Worm (Caenorhabditis elegans) whole organism, late embryonic: ENCODE results near the gene mdt-11.
A peak's percentile ranks its signal among the peaks of the same experiment; 100 is the strongest.
"Not testable (repeated sequence)": the region's sequence is repeated elsewhere in the genome, so short reads cannot be mapped to it uniquely, and the experiment has no call there.

Experiments
- C08G9.2 ChIP-seq: sonication (generic microtip); optimal IDR thresholded peaks from 2 replicates; lab custom pipeline; 2016; ENCODE audit warnings: mild to moderate bottlenecking, missing genetic modification characterization, moderate library complexity, missing compliant biosample characterization
- C38D4.7 ChIP-seq: fragments of 200-800 bp; sonication (Bioruptor generic); optimal IDR thresholded peaks from 2 replicates; lab custom pipeline; 2018; ENCODE audit warnings: mild to moderate bottlenecking, missing genetic modification characterization, moderate library complexity, missing compliant biosample characterization
- K02D7.2 ChIP-seq: sonication (generic microtip); optimal IDR thresholded peaks from 2 replicates; lab custom pipeline; 2017; ENCODE audit warnings: mild to moderate bottlenecking, missing genetic modification characterization, missing compliant biosample characterization
- K09A11.1 ChIP-seq: sonication (generic microtip); optimal IDR thresholded peaks from 2 replicates; lab custom pipeline; 2017; ENCODE audit warnings: antibody characterized with exemption, mild to moderate bottlenecking, missing genetic modification characterization, missing compliant biosample characterization; ENCODE audit not compliant: insufficient read depth
- Y22D7AL.16 ChIP-seq: sonication (generic microtip); optimal IDR thresholded peaks from 2 replicates; lab custom pipeline; 2016; ENCODE audit warnings: missing genetic modification characterization, missing compliant biosample characterization
- ama-1 ChIP-seq: fragments of 150-350 bp; optimal IDR thresholded peaks from 2 replicates; lab custom pipeline; 2014
- ceh-14 ChIP-seq: sonication (generic microtip); optimal IDR thresholded peaks from 2 replicates; lab custom pipeline; 2016; ENCODE audit warnings: missing genotype, missing genetic modification characterization, missing compliant biosample characterization
- ceh-18 ChIP-seq: sonication (generic microtip); optimal IDR thresholded peaks from 2 replicates; lab custom pipeline; 2016; ENCODE audit warnings: missing genetic modification characterization, missing compliant biosample characterization
- ceh-19 ChIP-seq: fragments of 200-800 bp; sonication (Bioruptor generic); optimal IDR thresholded peaks from 2 replicates; lab custom pipeline; 2018; ENCODE audit warnings: mild to moderate bottlenecking, missing genetic modification characterization, missing compliant biosample characterization
- ceh-2 ChIP-seq: sonication (generic microtip); optimal IDR thresholded peaks from 2 replicates; lab custom pipeline; 2016; ENCODE audit warnings: missing genotype, missing genetic modification characterization, missing compliant biosample characterization
- ceh-22 ChIP-seq: sonication (generic microtip); optimal IDR thresholded peaks from 2 replicates; lab custom pipeline; 2017; ENCODE audit warnings: missing biosample characterization, missing genetic modification characterization
- ceh-30 ChIP-seq: fragments of 150-350 bp; optimal IDR thresholded peaks from 2 replicates; lab custom pipeline; 2014; ENCODE audit warnings: missing biosample characterization, missing genetic modification characterization
- ceh-34 ChIP-seq: sonication (generic microtip); optimal IDR thresholded peaks from 2 replicates; lab custom pipeline; 2016; ENCODE audit warnings: mild to moderate bottlenecking, missing genetic modification characterization, missing compliant biosample characterization
- ceh-6 ChIP-seq: fragments of 200-800 bp; sonication (Bioruptor generic); optimal IDR thresholded peaks from 2 replicates; lab custom pipeline; 2018; ENCODE audit warnings: mild to moderate bottlenecking, missing genetic modification characterization, missing compliant biosample characterization
- dmd-4 ChIP-seq: sonication (generic microtip); optimal IDR thresholded peaks from 2 replicates; lab custom pipeline; 2016; ENCODE audit warnings: borderline replicate concordance, missing genetic modification characterization, missing compliant biosample characterization
- elt-2 ChIP-seq: sonication (generic microtip); optimal IDR thresholded peaks from 2 replicates; lab custom pipeline; 2016; ENCODE audit warnings: missing genetic modification reagents, missing genetic modification characterization, missing compliant biosample characterization
- elt-4 ChIP-seq: sonication (generic microtip); optimal IDR thresholded peaks from 2 replicates; lab custom pipeline; 2016; ENCODE audit warnings: missing genetic modification characterization, missing compliant biosample characterization
- eyg-1 ChIP-seq: sonication (generic microtip); optimal IDR thresholded peaks from 2 replicates; lab custom pipeline; 2016; ENCODE audit warnings: missing genotype, missing genetic modification characterization, missing compliant biosample characterization
- fax-1 ChIP-seq: sonication (generic microtip); optimal IDR thresholded peaks from 2 replicates; lab custom pipeline; 2016; ENCODE audit warnings: missing genotype, missing genetic modification characterization, missing compliant biosample characterization
- fkh-10 ChIP-seq: fragments of 150-350 bp; optimal IDR thresholded peaks from 2 replicates; lab custom pipeline; 2014; ENCODE audit warnings: missing biosample characterization, missing genetic modification reagents, missing genetic modification characterization
- fkh-6 ChIP-seq: sonication (generic microtip); optimal IDR thresholded peaks from 2 replicates; lab custom pipeline; 2016; ENCODE audit warnings: missing genetic modification characterization, missing compliant biosample characterization
- hlh-15 ChIP-seq: sonication (generic microtip); optimal IDR thresholded peaks from 2 replicates; lab custom pipeline; 2016; ENCODE audit warnings: missing genetic modification characterization, missing compliant biosample characterization
- hlh-30 ChIP-seq: sonication (generic microtip); optimal IDR thresholded peaks from 2 replicates; lab custom pipeline; 2017; ENCODE audit warnings: antibody characterized with exemption, missing genetic modification characterization, missing compliant biosample characterization; ENCODE audit not compliant: insufficient read depth
- lim-6 ChIP-seq: sonication (generic microtip); optimal IDR thresholded peaks from 2 replicates; lab custom pipeline; 2016; ENCODE audit warnings: missing genetic modification characterization, missing compliant biosample characterization
- lin-11 ChIP-seq: fragments of 200-800 bp; sonication (Bioruptor generic); optimal IDR thresholded peaks from 2 replicates; lab custom pipeline; 2018; ENCODE audit warnings: mild to moderate bottlenecking, missing genetic modification characterization, missing compliant biosample characterization
- madf-2 ChIP-seq: sonication (generic microtip); optimal IDR thresholded peaks from 2 replicates; lab custom pipeline; 2017; ENCODE audit warnings: missing genetic modification characterization, missing compliant biosample characterization
- nhr-11 ChIP-seq: fragments of 150-350 bp; optimal IDR thresholded peaks from 2 replicates; lab custom pipeline; 2014; ENCODE audit warnings: missing biosample characterization, missing genetic modification characterization
- nhr-232 ChIP-seq: sonication (generic microtip); optimal IDR thresholded peaks from 2 replicates; lab custom pipeline; 2016; ENCODE audit warnings: missing genetic modification characterization, missing compliant biosample characterization
- odd-2 ChIP-seq: sonication (generic microtip); optimal IDR thresholded peaks from 2 replicates; lab custom pipeline; 2017; ENCODE audit warnings: antibody characterized with exemption, mild to moderate bottlenecking, missing genetic modification characterization, missing compliant biosample characterization
- pag-3 ChIP-seq: sonication (generic microtip); optimal IDR thresholded peaks from 2 replicates; lab custom pipeline; 2016; ENCODE audit warnings: missing compliant biosample characterization, missing genetic modification characterization, borderline replicate concordance
- pat-9 ChIP-seq: fragments of 200-800 bp; sonication (Bioruptor generic); optimal IDR thresholded peaks from 2 replicates; lab custom pipeline; 2018; ENCODE audit warnings: mild to moderate bottlenecking, missing genetic modification characterization, moderate library complexity, missing compliant biosample characterization
- pha-2 ChIP-seq: sonication (generic microtip); optimal IDR thresholded peaks from 2 replicates; lab custom pipeline; 2017; ENCODE audit warnings: mild to moderate bottlenecking, missing genetic modification characterization, missing compliant biosample characterization
- pqm-1 ChIP-seq: sonication (generic microtip); optimal IDR thresholded peaks from 2 replicates; lab custom pipeline; 2016; ENCODE audit warnings: missing genetic modification characterization, missing compliant biosample characterization
- ref-2 ChIP-seq: sonication (generic microtip); optimal IDR thresholded peaks from 2 replicates; lab custom pipeline; 2016; ENCODE audit warnings: missing genetic modification characterization, missing compliant biosample characterization
- rnt-1 ChIP-seq: sonication (generic microtip); optimal IDR thresholded peaks from 2 replicates; lab custom pipeline; 2016; ENCODE audit warnings: missing genetic modification characterization, missing compliant biosample characterization
- sdc-2 ChIP-seq: sonication (generic microtip); optimal IDR thresholded peaks from 2 replicates; lab custom pipeline; 2016; ENCODE audit warnings: missing genotype, missing genetic modification characterization, missing compliant biosample characterization
- sox-2 ChIP-seq: fragments of 200-800 bp; sonication (Bioruptor generic); IDR thresholded peaks from 2 replicates; pipeline ENCODE4 v1.3.6; 2022; ENCODE audit warnings: missing genetic modification reagents, missing genetic modification characterization, missing compliant biosample characterization
- sox-4 ChIP-seq: sonication (generic microtip); optimal IDR thresholded peaks from 2 replicates; lab custom pipeline; 2017; ENCODE audit warnings: mild to moderate bottlenecking, missing genetic modification characterization, inconsistent platforms, missing compliant biosample characterization
- syd-9 ChIP-seq: sonication (generic microtip); optimal IDR thresholded peaks from 2 replicates; lab custom pipeline; 2016; ENCODE audit warnings: mild to moderate bottlenecking, missing genetic modification characterization, moderate library complexity, missing compliant biosample characterization
- tbx-2 ChIP-seq: sonication (generic microtip); optimal IDR thresholded peaks from 2 replicates; lab custom pipeline; 2016; ENCODE audit warnings: missing genetic modification characterization, missing compliant biosample characterization
- tbx-7 ChIP-seq: sonication (generic microtip); optimal IDR thresholded peaks from 2 replicates; lab custom pipeline; 2016; ENCODE audit warnings: missing genotype, missing genetic modification characterization, missing compliant biosample characterization
- unc-3 ChIP-seq, 2 experiments: fragments of 200-800 bp in 1 of 2; sonication (Bioruptor generic) in 1 of 2; sonication (generic microtip) in 1 of 2; conservative IDR thresholded peaks in 1 of 2; optimal IDR thresholded peaks in 1 of 2; 2 replicates each; pipeline versions ENCODE4 v1.3.6 to Lab custom; 2016 to 2022; ENCODE audit warnings: missing compliant biosample characterization in 2 of 2, missing genetic modification characterization in 2 of 2, missing genetic modification reagents in 1 of 2
- zip-5 ChIP-seq: sonication (generic microtip); optimal IDR thresholded peaks from 2 replicates; lab custom pipeline; 2016; ENCODE audit warnings: missing genetic modification characterization, missing compliant biosample characterization
- ztf-16 ChIP-seq: sonication (generic microtip); optimal IDR thresholded peaks from 2 replicates; lab custom pipeline; 2017; ENCODE audit warnings: missing genetic modification characterization, missing compliant biosample characterization

The mdt-11 gene

ce11 chrIII:5055709-5056108 lies 34.7 kb downstream of the mdt-11 start, which contains the start of gene C45G9.9:
Gene C45G9.9 (minus strand): TSS chrIII:5055809.
- TF ChIP-seq fkh-10 (GFP tag; lab: Kevin White, UChicago); rnt-1 (tag; lab: Kevin White, UChicago); dmd-4 (tag; lab: Kevin White, UChicago): not testable (repeated sequence)

ce11 chrIII:5061798-5062197 lies 40.8 kb downstream of the mdt-11 start, which contains the start of gene C45G9.10:
Gene C45G9.10 (minus strand): TSS chrIII:5061898.
- TF ChIP-seq K09A11.1 (tag; lab: Kevin White, UChicago) (no peak), lin-11 (tag; lab: Kevin White, UChicago) (no peak), fkh-6 (tag; lab: Kevin White, UChicago) (no peak)

DNA sequence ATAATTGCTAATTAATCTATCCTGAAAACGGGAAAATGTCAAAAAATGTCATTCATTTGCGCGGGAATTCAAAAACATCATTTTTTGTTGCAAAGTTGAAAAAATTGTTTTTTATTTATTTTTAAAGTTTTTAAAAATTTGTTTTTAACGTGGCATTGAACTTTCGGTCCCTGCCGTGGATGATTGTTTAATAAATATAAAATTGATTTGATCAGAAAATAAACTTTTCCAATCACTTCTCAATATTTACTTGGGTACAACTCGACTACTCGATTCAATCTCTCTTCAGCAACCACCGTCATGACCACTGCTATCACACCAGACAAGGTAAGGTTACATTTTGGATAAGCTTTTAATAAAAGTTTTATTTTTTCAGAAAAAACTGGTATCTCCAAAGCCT lies 41.4 kb downstream of the mdt-11 start, which contains the start of gene C45G9.4:
Gene C45G9.4 (plus strand): TSS at position 301 of the 400 bp plus-strand sequence.
- not testable (repeated sequence) for TF ChIP-seq K09A11.1 (tag; lab: Kevin White, UChicago); fkh-10 (GFP tag; lab: Kevin White, UChicago); pha-2 (tag; lab: Kevin White, UChicago)

DNA sequence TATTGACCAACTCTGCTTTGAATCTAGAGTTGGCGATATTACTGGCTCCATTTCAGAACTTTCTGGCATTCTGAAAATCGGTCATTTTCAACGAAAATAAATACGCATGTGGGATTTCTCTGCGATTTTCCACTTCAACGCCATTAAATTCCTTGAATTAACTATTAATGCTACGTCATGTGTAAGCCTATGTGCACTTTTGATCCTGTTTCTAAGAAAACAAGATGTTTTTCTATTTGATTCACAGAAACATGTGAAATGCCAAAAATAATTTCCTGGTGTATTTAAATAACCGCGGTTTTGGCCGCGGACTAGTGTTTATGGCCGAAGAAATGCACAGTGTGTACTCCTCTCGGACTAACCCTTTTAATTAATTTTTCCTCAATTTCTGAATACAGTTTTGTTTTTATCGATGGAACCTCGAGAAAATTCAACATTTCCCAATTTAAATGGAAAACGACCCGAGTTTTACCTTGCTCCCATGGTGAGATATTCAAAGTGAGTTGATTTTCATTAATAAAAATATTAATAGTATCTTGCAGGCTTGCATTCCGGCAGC lies 47.7 kb downstream of the mdt-11 start, which contains the start of the genes C45G9.11 and C45G9.2:
Gene C45G9.11 (minus strand): TSS at position 51 of the 559 bp plus-strand sequence.
Gene C45G9.2 (plus strand): TSS at position 392 of the 559 bp plus-strand sequence.
- TF ChIP-seq hlh-15 (tag; lab: Kevin White, UChicago) (no peak), elt-4 (tag; lab: Kevin White, UChicago) (no peak), fax-1 (peak; percentile 19), syd-9 (peak; percentile 44), K02D7.2 (no peak), sox-4 (tag; lab: Kevin White, UChicago) (no peak), lin-11 (tag; lab: Kevin White, UChicago) (no peak), ref-2 (tag; lab: Kevin White, UChicago) (peak; percentile 81), lim-6 (peak; percentile 70), fkh-6 (tag; lab: Kevin White, UChicago) (no peak), ama-1 (lab: Kevin White, UChicago) (no peak), nhr-11 (tag; lab: Kevin White, UChicago) (no peak), sox-2 (GFP tag; lab: Robert Waterston, UW) (no peak), ceh-22 (tag; lab: Kevin White, UChicago) (no peak), C38D4.7 (GFP tag; lab: Kevin White, UChicago) (no peak), ceh-2 (tag; lab: Kevin White, UChicago) (peak; percentile 91), hlh-30 (tag; lab: Kevin White, UChicago) (no peak), ceh-34 (tag; lab: Kevin White, UChicago) (peak; percentile 47), Y22D7AL.16 (no peak), ztf-16 (tag; lab: Kevin White, UChicago) (peak; percentile 8), madf-2 (tag; lab: Kevin White, UChicago) (no peak), nhr-232 (tag; lab: Kevin White, UChicago) (no peak), ceh-19 (GFP tag; lab: Kevin White, UChicago) (no peak), elt-2 (peak; percentile 41), ceh-30 (tag; lab: Kevin White, UChicago) (no peak), unc-3 (GFP tag; conservative IDR thresholded peaks at IDR 0.05; lab: Robert Waterston, UW) (no peak), unc-3 (tag; optimal IDR thresholded peaks at IDR 0.05; lab: Kevin White, UChicago) (no peak), tbx-2 (tag; lab: Kevin White, UChicago) (peak; percentile 85), pag-3 (no peak), eyg-1 (tag; lab: Kevin White, UChicago) (no peak), K09A11.1 (tag; lab: Kevin White, UChicago) (no peak), ceh-14 (tag; lab: Kevin White, UChicago) (peak; percentile 59), ceh-18 (tag; lab: Kevin White, UChicago) (no peak), zip-5 (peak; percentile 81), ceh-6 (GFP tag; lab: Kevin White, UChicago) (no peak), pqm-1 (peak; percentile 57), tbx-7 (tag; lab: Kevin White, UChicago) (peak; percentile 93), pat-9 (tag; lab: Kevin White, UChicago) (no peak), sdc-2 (tag; lab: Kevin White, UChicago) (peak; percentile 28), C08G9.2 (tag; lab: Kevin White, UChicago) (peak; percentile 96), odd-2 (tag; lab: Kevin White, UChicago) (no peak)
